Worm (Caenorhabditis elegans) whole organism, L1 larva: ENCODE results near the gene F58H7.5.

Experiments
- C16A3.4 ChIP-seq: fragments of 150-350 bp; optimal IDR thresholded peaks from 2 replicates; lab custom pipeline; 2014; ENCODE audit warnings: missing biosample characterization, missing genetic modification characterization
- F16B12.6 ChIP-seq: fragments of 150-350 bp; optimal IDR thresholded peaks from 2 replicates; lab custom pipeline; 2014; ENCODE audit warnings: missing biosample characterization, missing genetic modification characterization
- Y116A8C.19 ChIP-seq: sonication (generic microtip); optimal IDR thresholded peaks from 2 replicates; lab custom pipeline; 2016; ENCODE audit warnings: missing compliant biosample characterization, missing genetic modification characterization, borderline replicate concordance
- aha-1 ChIP-seq: fragments of 150-350 bp; optimal IDR thresholded peaks from 2 replicates; lab custom pipeline; 2014; ENCODE audit warnings: missing biosample characterization, missing genetic modification characterization
- aly-2 ChIP-seq: fragments of 150-350 bp; optimal IDR thresholded peaks from 2 replicates; lab custom pipeline; 2014; ENCODE audit warnings: missing biosample characterization, missing genetic modification characterization
- blmp-1 ChIP-seq: fragments of 150-350 bp; optimal IDR thresholded peaks from 2 replicates; lab custom pipeline; 2014; ENCODE audit warnings: missing biosample characterization, missing genetic modification characterization
- ceh-8 ChIP-seq: fragments of 200-800 bp; sonication (Bioruptor generic); optimal IDR thresholded peaks from 2 replicates; lab custom pipeline; 2018; ENCODE audit warnings: mild to moderate bottlenecking, missing genetic modification characterization, moderate library complexity, missing compliant biosample characterization
- ceh-82 ChIP-seq, 3 experiments: fragments of 150-350 bp in 1 of 3; sonication (generic microtip) in 2 of 3; optimal IDR thresholded peaks; 2 replicates each; lab custom pipeline; 2014 to 2017; ENCODE audit warnings: missing biosample characterization in 3 of 3, missing genetic modification characterization in 3 of 3
- dpl-1 ChIP-seq, 3 experiments: fragments of 150-350 bp in 2 of 3; sonication (generic microtip) in 1 of 3; optimal IDR thresholded peaks; 2 replicates each; lab custom pipeline; 2014 to 2017; ENCODE audit warnings: missing biosample characterization in 3 of 3, missing genetic modification characterization in 3 of 3, missing genetic modification reagents in 3 of 3
- dsc-1 ChIP-seq: sonication (generic microtip); optimal IDR thresholded peaks from 2 replicates; lab custom pipeline; 2016; ENCODE audit warnings: mild to moderate bottlenecking, missing genetic modification characterization, missing compliant biosample characterization
- egl-27 ChIP-seq, 2 experiments: fragments of 150-350 bp in 1 of 2; sonication (generic microtip); optimal IDR thresholded peaks; 3 replicates each; lab custom pipeline; 2017 to 2018; ENCODE audit warnings: missing biosample characterization in 2 of 2, missing genetic modification characterization in 2 of 2, missing genetic modification reagents in 2 of 2
- elt-2 ChIP-seq: sonication (generic microtip); optimal IDR thresholded peaks from 2 replicates; lab custom pipeline; 2016; ENCODE audit warnings: missing genetic modification characterization, mild to moderate bottlenecking, inconsistent platforms, missing compliant biosample characterization, missing genetic modification reagents
- elt-3 ChIP-seq, 6 experiments: fragments of 150-350 bp in 1 of 6; sonication (generic microtip); optimal IDR thresholded peaks; 2 replicates each; lab custom pipeline; 2017 to 2018; ENCODE audit warnings: missing biosample characterization in 6 of 6, missing genetic modification characterization in 6 of 6, inconsistent platforms in 1 of 6
- fkh-10 ChIP-seq: sonication (generic microtip); optimal IDR thresholded peaks from 2 replicates; lab custom pipeline; 2017; ENCODE audit warnings: missing biosample characterization, missing genetic modification reagents, missing genetic modification characterization
- fkh-8 ChIP-seq: sonication (generic microtip); optimal IDR thresholded peaks from 2 replicates; lab custom pipeline; 2016; ENCODE audit warnings: mild to moderate bottlenecking, missing genetic modification characterization, missing compliant biosample characterization
- grh-1 ChIP-seq: fragments of 200-800 bp; sonication (Bioruptor generic); IDR thresholded peaks from 2 replicates; pipeline ENCODE4 v1.3.6; 2022; ENCODE audit warnings: missing genetic modification reagents, missing genetic modification characterization, missing compliant biosample characterization
- hpl-2 ChIP-seq: fragments of 150-350 bp; optimal IDR thresholded peaks from 2 replicates; lab custom pipeline; 2014; ENCODE audit warnings: missing biosample characterization, missing genetic modification reagents, missing genetic modification characterization
- lin-13 ChIP-seq: fragments of 150-350 bp; optimal IDR thresholded peaks from 2 replicates; lab custom pipeline; 2014; ENCODE audit warnings: missing biosample characterization, missing genetic modification reagents, missing genetic modification characterization
- lin-14 ChIP-seq: fragments of 200-800 bp; sonication (Bioruptor generic); optimal IDR thresholded peaks from 2 replicates; lab custom pipeline; 2018; ENCODE audit warnings: mild to moderate bottlenecking, missing genetic modification characterization, moderate library complexity, missing compliant biosample characterization
- lin-35 ChIP-seq, 2 experiments: fragments of 150-350 bp; optimal IDR thresholded peaks; 2 replicates each; lab custom pipeline; 2014; ENCODE audit warnings: missing biosample characterization in 2 of 2, missing genetic modification characterization in 2 of 2, missing genetic modification reagents in 2 of 2
- lin-39 ChIP-seq: fragments of 150-350 bp; optimal IDR thresholded peaks from 2 replicates; lab custom pipeline; 2014; ENCODE audit warnings: missing biosample characterization, missing genetic modification reagents, missing genetic modification characterization
- lsy-2 ChIP-seq, 2 experiments: fragments of 150-350 bp; optimal IDR thresholded peaks; 2 replicates each; lab custom pipeline; 2014; ENCODE audit warnings: missing biosample characterization in 2 of 2, missing genetic modification characterization in 2 of 2
- mab-9 ChIP-seq: fragments of 200-800 bp; sonication (Bioruptor generic); IDR thresholded peaks from 2 replicates; pipeline ENCODE4 v1.3.6; 2022; ENCODE audit warnings: missing genetic modification reagents, missing genetic modification characterization, missing compliant biosample characterization
- mef-2 ChIP-seq: fragments of 150-350 bp; optimal IDR thresholded peaks from 2 replicates; lab custom pipeline; 2014; ENCODE audit warnings: missing biosample characterization, missing genetic modification characterization
- mep-1 ChIP-seq: fragments of 150-350 bp; optimal IDR thresholded peaks from 2 replicates; lab custom pipeline; 2014; ENCODE audit warnings: missing biosample characterization, missing genetic modification characterization
- nhr-12 ChIP-seq: sonication (generic microtip); optimal IDR thresholded peaks from 2 replicates; lab custom pipeline; 2017; ENCODE audit warnings: missing biosample characterization, missing genetic modification characterization
- nhr-20 ChIP-seq: sonication (generic microtip); optimal IDR thresholded peaks from 2 replicates; lab custom pipeline; 2016; ENCODE audit warnings: mild to moderate bottlenecking, missing genetic modification characterization, missing compliant biosample characterization
- nhr-237 ChIP-seq: fragments of 150-350 bp; optimal IDR thresholded peaks from 2 replicates; lab custom pipeline; 2014; ENCODE audit warnings: missing biosample characterization, missing genetic modification characterization
- nhr-47 ChIP-seq: sonication (generic microtip); optimal IDR thresholded peaks from 2 replicates; lab custom pipeline; 2016; ENCODE audit warnings: mild to moderate bottlenecking, missing genetic modification characterization, moderate library complexity, missing compliant biosample characterization
- nhr-85 ChIP-seq: sonication (generic microtip); peaks from one replicate; lab custom pipeline; 2016; ENCODE audit warnings: missing genetic modification characterization, inconsistent platforms, missing compliant biosample characterization
- nhr-90 ChIP-seq: sonication (generic microtip); optimal IDR thresholded peaks from 2 replicates; lab custom pipeline; 2016; ENCODE audit warnings: mild to moderate bottlenecking, missing genetic modification characterization, missing compliant biosample characterization; ENCODE audit not compliant: poor library complexity
- pqm-1 ChIP-seq: sonication (generic microtip); optimal IDR thresholded peaks from 3 replicates; lab custom pipeline; 2017; ENCODE audit warnings: missing biosample characterization, missing genetic modification characterization
- rnt-1 ChIP-seq: sonication (generic microtip); optimal IDR thresholded peaks from 2 replicates; lab custom pipeline; 2016; ENCODE audit warnings: mild to moderate bottlenecking, missing genetic modification characterization, moderate library complexity, missing compliant biosample characterization
- snu-23 ChIP-seq: sonication (generic microtip); optimal IDR thresholded peaks from 2 replicates; lab custom pipeline; 2016; ENCODE audit warnings: missing genetic modification characterization, missing compliant biosample characterization
- tbx-2 ChIP-seq: sonication (generic microtip); optimal IDR thresholded peaks from 2 replicates; lab custom pipeline; 2016; ENCODE audit warnings: missing genetic modification characterization, missing compliant biosample characterization
- tlp-1 ChIP-seq: fragments of 150-350 bp; optimal IDR thresholded peaks from 2 replicates; lab custom pipeline; 2014; ENCODE audit warnings: missing biosample characterization, missing genetic modification characterization
- zip-4 ChIP-seq: fragments of 200-800 bp; sonication (Bioruptor generic); optimal IDR thresholded peaks from 2 replicates; lab custom pipeline; 2018; ENCODE audit warnings: mild to moderate bottlenecking, missing genetic modification characterization, moderate library complexity, missing compliant biosample characterization
- ztf-11 ChIP-seq, 2 experiments: sonication (generic microtip); optimal IDR thresholded peaks; 2 replicates each; lab custom pipeline; 2016 to 2017; ENCODE audit warnings: missing genetic modification characterization in 2 of 2, missing biosample characterization in 1 of 2, missing compliant biosample characterization in 1 of 2

The F58H7.5 gene

ce11 chrIV:927510-927909 is 7.7 kb downstream of the F58H7.5 start (continued):
- TF ChIP-seq fkh-10 (GFP tag; lab: Kevin White, UChicago) (peak; percentile 88), nhr-237 (tag; lab: Kevin White, UChicago) (no peak)

- TF ChIP-seq nhr-12 (tag; lab: Kevin White, UChicago) (no peak), elt-2 (no peak), grh-1 (no peak), pqm-1 (tag; lab: Kevin White, UChicago) (no peak), fkh-8 (peak; percentile 27), mef-2 (tag; lab: Kevin White, UChicago) (no peak)
These were observed 15.9 kb downstream of the F58H7.5 start, which contains the start of gene F58H7.1 for ce11 chrIV:935725-936124. Gene F58H7.1, minus strand, starts transcription at chrIV:935825.

ce11 chrIV:945601-946000 is 25.8 kb downstream of the F58H7.5 start, which contains the start of gene faah-3:
Gene faah-3, minus strand, starts transcription at chrIV:945653.
- TF ChIP-seq Y116A8C.19 (tag; lab: Kevin White, UChicago), result no peak
- peak; percentile 64 for TF ChIP-seq tlp-1 (tag; lab: Kevin White, UChicago)
- peak; percentile 85 for TF ChIP-seq elt-2
- no peak for TF ChIP-seq aha-1
- no peak for TF ChIP-seq lin-13 (GFP tag; lab: Kevin White, UChicago)
- no peak for TF ChIP-seq dpl-1 (GFP tag; optimal IDR thresholded peaks at IDR 0.05; lab: Kevin White, UChicago)

- no peak for TF ChIP-seq ztf-11 (tag; optimal IDR thresholded peaks at IDR 0.05; lab: Kevin White, UChicago)
- TF ChIP-seq aly-2 (tag; lab: Kevin White, UChicago), result no peak
- TF ChIP-seq blmp-1, result peak; percentile 14
- no peak for TF ChIP-seq dsc-1 (tag; lab: Kevin White, UChicago)
- TF ChIP-seq mep-1 (tag; lab: Kevin White, UChicago), result peak; percentile 1
- TF ChIP-seq ceh-82 (tag; optimal IDR thresholded peaks at IDR 0.05; lab: Kevin White, UChicago), result no peak
- TF ChIP-seq nhr-90 (tag; lab: Kevin White, UChicago), result no peak
- TF ChIP-seq nhr-85 (tag; lab: Kevin White, UChicago), result peak; percentile 66
These were observed 30.3 kb downstream of the F58H7.5 start for ce11 chrIV:949940-950592.

- TF ChIP-seq lin-14 (GFP tag; lab: Kevin White, UChicago), result peak; percentile 54
- TF ChIP-seq tlp-1 (tag; lab: Kevin White, UChicago), result no peak
- TF ChIP-seq, all 84 proteins: peak for 1
These were observed 31.8 kb downstream of the F58H7.5 start for ce11 chrIV:951569-951968.

ce11 chrIV:953136-953535 is 33.3 kb downstream of the F58H7.5 start:
- TF ChIP-seq elt-2 (no peak), blmp-1 (peak; percentile 77)

- peak; percentile 57 for TF ChIP-seq grh-1
- TF ChIP-seq nhr-47, result peak; percentile 68
- peak; percentile 64 to 75 for TF ChIP-seq lin-35 (GFP tag; optimal IDR thresholded peaks at IDR 0.05; lab: Kevin White, UChicago)
- peak; percentile 96 for TF ChIP-seq nhr-85 (tag; lab: Kevin White, UChicago)
- TF ChIP-seq dpl-1 (GFP tag; optimal IDR thresholded peaks at IDR 0.05; lab: Kevin White, UChicago), result peak; percentile 41 to 59 (median 55)
- no peak for TF ChIP-seq pqm-1 (tag; lab: Kevin White, UChicago)
- TF ChIP-seq elt-3 (tag; optimal IDR thresholded peaks at IDR 0.05; lab: Kevin White, UChicago), result peak in 4 of 6 experiments; percentile 10 to 72 (median 38)
- peak; percentile 7 for TF ChIP-seq hpl-2 (GFP tag; lab: Kevin White, UChicago)
- TF ChIP-seq nhr-20 (tag; lab: Kevin White, UChicago), result peak; percentile 86
- no peak for TF ChIP-seq F16B12.6 (tag; lab: Kevin White, UChicago)
- TF ChIP-seq tbx-2 (tag; lab: Kevin White, UChicago), result peak; percentile 61
- TF ChIP-seq zip-4 (GFP tag; lab: Kevin White, UChicago), result peak; percentile 6
- peak; percentile 89 for TF ChIP-seq snu-23 (GFP tag; lab: Kevin White, UChicago)
- TF ChIP-seq C16A3.4 (tag; lab: Kevin White, UChicago), result peak; percentile 39
- peak; percentile 79 for TF ChIP-seq nhr-90 (tag; lab: Kevin White, UChicago)
- peak; percentile 58 for TF ChIP-seq lin-39 (tag; lab: Kevin White, UChicago)
- no peak for TF ChIP-seq mab-9 (GFP tag; lab: Robert Waterston, UW)
- peak in 1 of 2 experiments; percentile 13 for TF ChIP-seq egl-27 (tag; optimal IDR thresholded peaks at IDR 0.05; lab: Kevin White, UChicago)
- TF ChIP-seq mep-1 (tag; lab: Kevin White, UChicago), result peak; percentile 84
- TF ChIP-seq fkh-8, result no peak
- no peak for TF ChIP-seq ceh-8
- peak; percentile 69 to 71 for TF ChIP-seq lsy-2 (tag; optimal IDR thresholded peaks at IDR 0.05; lab: Kevin White, UChicago)
- TF ChIP-seq rnt-1, result peak; percentile 80
These were observed 38.0 kb downstream of the F58H7.5 start for ce11 chrIV:957820-958219.
